Worm (Caenorhabditis elegans): ENCODE results near the gene dpy-8.

DNA sequence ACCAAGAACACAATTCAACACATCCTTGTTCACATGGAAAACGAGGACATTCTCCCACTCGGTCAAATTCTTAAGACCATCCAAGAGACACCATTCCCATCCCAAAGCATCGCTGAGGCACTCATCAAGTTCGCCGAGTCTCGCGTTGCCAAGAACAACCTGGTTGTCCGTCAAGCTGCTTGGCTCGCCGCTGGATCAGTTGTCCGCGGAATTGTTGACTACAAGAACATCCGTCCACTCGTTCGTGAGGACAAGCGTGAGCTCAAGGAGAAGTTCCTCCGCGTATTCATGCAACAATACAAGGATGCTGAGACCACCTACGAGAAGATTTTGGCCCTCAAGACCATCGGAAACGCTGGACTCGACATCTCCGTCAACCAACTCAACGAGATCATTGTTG lies 47.9 kb downstream of the dpy-8 start:
- TF ChIP-seq mdl-1 (tag; optimal IDR thresholded peaks at IDR 0.05) (no peak), lin-15B (tag; optimal IDR thresholded peaks at IDR 0.05) (no peak), lsy-2 (tag; optimal IDR thresholded peaks at IDR 0.05) (no peak), ama-1 (optimal IDR thresholded peaks at IDR 0.05) (no peak), aly-2 (tag; optimal IDR thresholded peaks at IDR 0.05) (no peak), tbx-2 (tag; optimal IDR thresholded peaks at IDR 0.05) (no peak), lin-39 (tag; optimal IDR thresholded peaks at IDR 0.05) (no peak), unc-86 (tag; optimal IDR thresholded peaks at IDR 0.05) (no peak), unc-62 (GFP tag; optimal IDR thresholded peaks at IDR 0.05) (no peak), nhr-19 (GFP tag; conservative IDR thresholded peaks at IDR 0.05) (no peak), zag-1 (tag; optimal IDR thresholded peaks at IDR 0.05) (no peak), ztf-4 (tag; optimal IDR thresholded peaks at IDR 0.05) (no peak), egl-27 (tag; optimal IDR thresholded peaks at IDR 0.05) (no peak), snu-23 (GFP tag; optimal IDR thresholded peaks at IDR 0.05) (no peak)

Measured in whole organism, L1 larva.